Worm (Caenorhabditis elegans) whole organism, mixed stage, embryonic: ENCODE data around the gene F59B10.6.

Source experiments
- ces-1 ChIP-seq: fragments of 150-350 bp; optimal IDR thresholded peaks from 2 replicates; lab custom pipeline; 2014; ENCODE audit warnings: missing biosample characterization, missing genetic modification reagents, missing genetic modification characterization
- mls-2 ChIP-seq: sonication (generic microtip); optimal IDR thresholded peaks from 2 replicates; lab custom pipeline; 2016; ENCODE audit warnings: mild to moderate bottlenecking, missing genetic modification characterization, moderate library complexity, missing compliant biosample characterization
- nhr-237 ChIP-seq: fragments of 150-350 bp; optimal IDR thresholded peaks from 2 replicates; lab custom pipeline; 2014; ENCODE audit warnings: missing biosample characterization, missing genetic modification characterization
- nhr-76 ChIP-seq: sonication (generic microtip); optimal IDR thresholded peaks from 2 replicates; lab custom pipeline; 2017; ENCODE audit warnings: missing biosample characterization, missing genetic modification characterization
- snpc-4 ChIP-seq: fragments of 150-350 bp; optimal IDR thresholded peaks from 2 replicates; lab custom pipeline; 2014; ENCODE audit warnings: missing biosample characterization, missing genetic modification characterization
- unc-39 ChIP-seq: fragments of 150-350 bp; optimal IDR thresholded peaks from 2 replicates; lab custom pipeline; 2014; ENCODE audit warnings: missing biosample characterization, missing genetic modification characterization

ce11 chrII:10546784-10547087 lies 22.5 kb upstream of the F59B10.6 start:
- no peak for TF ChIP-seq unc-39 (tag; lab: Kevin White, UChicago)
- no peak for TF ChIP-seq mls-2
- TF ChIP-seq ces-1 (GFP tag; lab: Kevin White, UChicago), result no peak
- TF ChIP-seq nhr-237, result no peak
- TF ChIP-seq snpc-4 (tag; lab: Kevin White, UChicago), result no peak
- no peak for TF ChIP-seq nhr-76 (tag; lab: Kevin White, UChicago)
